Fruit fly (Drosophila melanogaster): Measurements from ENCODE around the gene PDZ-GEF.

dm6 chr2L:6380966-6381365 lies 57.4 kb downstream of the PDZ-GEF start, which contains the start of gene Nepl5:
- TF ChIP-seq br (GFP tag; optimal IDR thresholded peaks at IDR 0.05) (no peak), Abd-B (GFP tag; optimal IDR thresholded peaks at IDR 0.05) (no peak), Mio (GFP tag; optimal IDR thresholded peaks at IDR 0.05) (no peak), woc (GFP tag; optimal IDR thresholded peaks at IDR 0.05) (no peak), HLH106 (tag; optimal IDR thresholded peaks at IDR 0.05) (no peak), usp (GFP tag; optimal IDR thresholded peaks at IDR 0.05) (no peak), OdsH (GFP tag; optimal IDR thresholded peaks at IDR 0.05) (no peak), foxo (GFP tag; optimal IDR thresholded peaks at IDR 0.05) (no peak), Dif (GFP tag; optimal IDR thresholded peaks at IDR 0.05; ENCODE audit: partially characterized antibody) (no peak), Myc (optimal IDR thresholded peaks at IDR 0.05) (no peak)
